Worm (Caenorhabditis elegans): Measurements from ENCODE around the gene M03D4.4.

DNA sequence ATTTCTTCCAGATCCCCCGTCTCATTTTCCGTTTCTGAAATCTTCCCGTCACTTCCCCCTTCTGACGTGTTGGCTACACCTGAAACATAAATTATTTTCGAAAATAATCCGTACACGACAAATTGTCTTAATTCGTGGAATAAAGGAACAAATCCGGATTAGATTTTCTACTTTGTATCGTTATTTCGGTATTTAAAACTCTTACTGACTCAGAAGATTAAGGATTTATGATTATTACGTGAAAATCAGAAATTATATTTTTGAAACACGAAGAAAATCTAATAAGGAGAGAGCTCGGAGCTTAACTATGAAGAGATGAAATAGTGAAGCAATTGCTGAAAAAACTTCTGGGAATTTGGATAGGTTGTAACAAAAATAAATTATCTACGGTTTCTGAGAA lies 22.3 kb upstream of the M03D4.4 start:
- no peak for TF ChIP-seq unc-39 (tag; optimal IDR thresholded peaks at IDR 0.05)
- no peak for TF ChIP-seq ztf-11 (tag; optimal IDR thresholded peaks at IDR 0.05)
- no peak for TF ChIP-seq mep-1 (tag; optimal IDR thresholded peaks at IDR 0.05)
- TF ChIP-seq elt-3 (tag; optimal IDR thresholded peaks at IDR 0.05): no peak
- TF ChIP-seq ceh-83 (GFP tag; optimal IDR thresholded peaks at IDR 0.05): no peak
- TF ChIP-seq snpc-4 (tag; optimal IDR thresholded peaks at IDR 0.05): no peak
- TF ChIP-seq pha-4 (tag; optimal IDR thresholded peaks at IDR 0.05): no peak
